Worm (Caenorhabditis elegans) whole organism, L2 larva: ENCODE data around the gene clec-29.

Experiments
- C34F6.9 ChIP-seq: fragments of 150-350 bp; optimal IDR thresholded peaks from 2 replicates; lab custom pipeline; 2014; ENCODE audit warnings: missing biosample characterization, missing genetic modification characterization
- R02D3.7 ChIP-seq: fragments of 150-350 bp; optimal IDR thresholded peaks from 2 replicates; lab custom pipeline; 2014; ENCODE audit warnings: missing biosample characterization, missing genetic modification characterization
- Y55F3AM.14 ChIP-seq: fragments of 200-800 bp; sonication (Bioruptor generic); optimal IDR thresholded peaks from 2 replicates; lab custom pipeline; 2018; ENCODE audit warnings: mild to moderate bottlenecking, missing genetic modification characterization, missing compliant biosample characterization
- ZK546.5 ChIP-seq: sonication (generic microtip); optimal IDR thresholded peaks from 2 replicates; lab custom pipeline; 2017; ENCODE audit warnings: missing biosample characterization, missing genetic modification characterization
- alr-1 ChIP-seq: fragments of 150-350 bp; optimal IDR thresholded peaks from 2 replicates; lab custom pipeline; 2014; ENCODE audit warnings: missing biosample characterization, missing genetic modification characterization
- aly-2 ChIP-seq: fragments of 150-350 bp; optimal IDR thresholded peaks from 2 replicates; lab custom pipeline; 2014; ENCODE audit warnings: missing biosample characterization, missing genetic modification characterization
- ama-1 ChIP-seq: fragments of 150-350 bp; optimal IDR thresholded peaks from 2 replicates; lab custom pipeline; 2018; ENCODE audit warnings: inconsistent platforms
- blmp-1 ChIP-seq: sonication (generic microtip); optimal IDR thresholded peaks from 2 replicates; lab custom pipeline; 2017; ENCODE audit warnings: missing genetic modification characterization, mild to moderate bottlenecking, missing compliant biosample characterization, antibody characterized with exemption, moderate library complexity; ENCODE audit not compliant: insufficient read depth
- ceh-16 ChIP-seq: fragments of 150-350 bp; optimal IDR thresholded peaks from 2 replicates; lab custom pipeline; 2014; ENCODE audit warnings: missing biosample characterization, missing genetic modification characterization
- ceh-82 ChIP-seq: fragments of 150-350 bp; optimal IDR thresholded peaks from 2 replicates; lab custom pipeline; 2014; ENCODE audit warnings: missing biosample characterization, missing genetic modification characterization
- crh-2 ChIP-seq: sonication (generic microtip); optimal IDR thresholded peaks from 2 replicates; lab custom pipeline; 2017; ENCODE audit warnings: missing biosample characterization, missing genetic modification characterization
- egl-27 ChIP-seq: sonication (generic microtip); optimal IDR thresholded peaks from 3 replicates; lab custom pipeline; 2017; ENCODE audit warnings: missing biosample characterization, missing genetic modification reagents, missing genetic modification characterization
- elt-1 ChIP-seq: fragments of 150-350 bp; optimal IDR thresholded peaks from 2 replicates; lab custom pipeline; 2014; ENCODE audit warnings: missing biosample characterization, missing genetic modification characterization
- elt-3 ChIP-seq: sonication (generic microtip); optimal IDR thresholded peaks from 2 replicates; lab custom pipeline; 2017; ENCODE audit warnings: missing biosample characterization, missing genetic modification characterization
- fos-1 ChIP-seq: fragments of 150-350 bp; optimal IDR thresholded peaks from 2 replicates; lab custom pipeline; 2014; ENCODE audit warnings: missing biosample characterization, missing genetic modification characterization
- gmeb-1 ChIP-seq: fragments of 150-350 bp; optimal IDR thresholded peaks from 2 replicates; lab custom pipeline; 2014; ENCODE audit warnings: missing biosample characterization, missing genetic modification characterization
- lin-11 ChIP-seq: fragments of 150-350 bp; sonication (generic microtip); optimal IDR thresholded peaks from 2 replicates; lab custom pipeline; 2014; ENCODE audit warnings: missing biosample characterization, missing genetic modification characterization, inconsistent platforms, mixed read lengths
- lin-13 ChIP-seq: fragments of 150-350 bp; optimal IDR thresholded peaks from 2 replicates; lab custom pipeline; 2014; ENCODE audit warnings: missing biosample characterization, missing genetic modification reagents, missing genetic modification characterization
- lin-39 ChIP-seq: fragments of 150-350 bp; optimal IDR thresholded peaks from 2 replicates; lab custom pipeline; 2014; ENCODE audit warnings: missing biosample characterization, missing genetic modification reagents, missing genetic modification characterization
- lsy-2 ChIP-seq, 2 experiments: fragments of 150-350 bp in 1 of 2; sonication (generic microtip) in 1 of 2; optimal IDR thresholded peaks; 2 replicates each; lab custom pipeline; 2014 to 2017; ENCODE audit warnings: missing biosample characterization in 2 of 2, missing genetic modification characterization in 2 of 2
- mab-5 ChIP-seq: fragments of 150-350 bp; optimal IDR thresholded peaks from 2 replicates; lab custom pipeline; 2014; ENCODE audit warnings: missing biosample characterization, missing genetic modification characterization
- mbf-1 ChIP-seq: sonication (generic microtip); optimal IDR thresholded peaks from 2 replicates; lab custom pipeline; 2017; ENCODE audit warnings: missing biosample characterization, missing genetic modification characterization
- mdl-1 ChIP-seq, 2 experiments: fragments of 150-350 bp in 1 of 2; sonication (generic microtip) in 1 of 2; optimal IDR thresholded peaks; 2 replicates each; lab custom pipeline; 2017; ENCODE audit warnings: missing biosample characterization in 2 of 2, missing genetic modification characterization in 2 of 2
- nhr-11 ChIP-seq: fragments of 150-350 bp; optimal IDR thresholded peaks from 2 replicates; lab custom pipeline; 2014; ENCODE audit warnings: missing biosample characterization, missing genetic modification characterization
- nhr-129 ChIP-seq: fragments of 150-350 bp; optimal IDR thresholded peaks from 2 replicates; lab custom pipeline; 2014; ENCODE audit warnings: missing biosample characterization, missing genetic modification characterization
- nhr-21 ChIP-seq: fragments of 150-350 bp; optimal IDR thresholded peaks from 2 replicates; lab custom pipeline; 2014; ENCODE audit warnings: missing biosample characterization, missing genetic modification characterization
- nhr-23 ChIP-seq: fragments of 150-350 bp; optimal IDR thresholded peaks from 2 replicates; lab custom pipeline; 2014; ENCODE audit warnings: missing biosample characterization, missing genetic modification reagents, missing genetic modification characterization
- nhr-6 ChIP-seq: fragments of 150-350 bp; optimal IDR thresholded peaks from 2 replicates; lab custom pipeline; 2014; ENCODE audit warnings: missing biosample characterization, missing genetic modification characterization
- nhr-77 ChIP-seq: fragments of 150-350 bp; optimal IDR thresholded peaks from 2 replicates; lab custom pipeline; 2014; ENCODE audit warnings: missing biosample characterization, missing genetic modification characterization
- peb-1 ChIP-seq: fragments of 150-350 bp; optimal IDR thresholded peaks from 2 replicates; lab custom pipeline; 2014; ENCODE audit warnings: missing biosample characterization, missing genetic modification characterization
- sem-4 ChIP-seq: fragments of 150-350 bp; optimal IDR thresholded peaks from 2 replicates; lab custom pipeline; 2014; ENCODE audit warnings: missing biosample characterization, missing genetic modification reagents, missing genetic modification characterization
- skn-1 ChIP-seq: sonication (generic microtip); optimal IDR thresholded peaks from 2 replicates; lab custom pipeline; 2017; ENCODE audit warnings: missing biosample characterization, missing genetic modification characterization
- sma-3 ChIP-seq: sonication (generic microtip); optimal IDR thresholded peaks from 2 replicates; lab custom pipeline; 2016; ENCODE audit warnings: missing genetic modification reagents, missing genetic modification characterization, missing compliant biosample characterization
- sma-9 ChIP-seq, 2 experiments: fragments of 150-350 bp in 1 of 2; sonication (generic microtip) in 1 of 2; optimal IDR thresholded peaks; 2 replicates each; lab custom pipeline; 2014 to 2016; ENCODE audit warnings: missing genetic modification characterization in 2 of 2, mild to moderate bottlenecking in 1 of 2, missing biosample characterization in 1 of 2, missing compliant biosample characterization in 1 of 2, missing genetic modification reagents in 1 of 2, moderate library complexity in 1 of 2
- snpc-4 ChIP-seq: fragments of 150-350 bp; optimal IDR thresholded peaks from 2 replicates; lab custom pipeline; 2014; ENCODE audit warnings: missing biosample characterization, missing genetic modification characterization
- unc-55 ChIP-seq: fragments of 150-350 bp; sonication (generic microtip); optimal IDR thresholded peaks from 3 replicates; lab custom pipeline; 2014; ENCODE audit warnings: missing biosample characterization, missing genetic modification reagents, missing genetic modification characterization
- unc-62 ChIP-seq: fragments of 150-350 bp; optimal IDR thresholded peaks from 2 replicates; lab custom pipeline; 2014; ENCODE audit warnings: missing biosample characterization, missing genetic modification reagents, missing genetic modification characterization
- ztf-1 ChIP-seq: fragments of 200-800 bp; sonication (Bioruptor generic); conservative IDR thresholded peaks from 2 replicates; pipeline ENCODE4 v1.3.6; 2022; ENCODE audit warnings: missing genetic modification characterization, missing compliant biosample characterization

The clec-29 gene

DNA sequence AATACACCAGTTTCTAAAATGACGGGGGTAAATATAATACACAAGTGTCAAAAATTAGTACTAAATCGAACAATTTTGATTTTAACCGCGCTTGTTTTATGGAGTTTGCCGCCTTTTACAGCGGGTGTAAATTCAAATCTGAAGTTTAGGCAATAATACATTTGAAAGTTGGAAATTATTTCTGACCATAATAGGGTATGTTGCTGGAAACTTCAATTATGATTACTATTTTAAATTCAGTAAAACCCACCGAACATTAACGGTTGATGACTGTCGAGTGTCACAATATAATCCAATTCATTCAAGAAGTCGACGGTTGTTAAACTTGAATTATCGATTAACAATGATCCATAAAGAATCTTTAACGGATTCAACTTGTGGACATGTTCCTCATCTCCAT, 25.2 kb downstream of the clec-29 start:
- TF ChIP-seq nhr-11 (tag; lab: Kevin White, UChicago): no peak
- no peak for TF ChIP-seq mdl-1 (tag; optimal IDR thresholded peaks at IDR 0.05; lab: Kevin White, UChicago)
- TF ChIP-seq ZK546.5 (tag; lab: Kevin White, UChicago): no peak
- no peak for TF ChIP-seq elt-1 (tag; lab: Kevin White, UChicago)
- TF ChIP-seq nhr-129: no peak
- no peak for TF ChIP-seq mbf-1 (tag; lab: Kevin White, UChicago)
- no peak for TF ChIP-seq skn-1
- no peak for TF ChIP-seq ztf-1 (GFP tag; lab: Robert Waterston, UW)
- no peak for TF ChIP-seq lsy-2 (tag; optimal IDR thresholded peaks at IDR 0.05; lab: Kevin White, UChicago)
- no peak for TF ChIP-seq elt-3 (tag; lab: Kevin White, UChicago)
- no peak for TF ChIP-seq mab-5 (tag; lab: Kevin White, UChicago)
- TF ChIP-seq sma-9 (GFP tag; optimal IDR thresholded peaks at IDR 0.05; lab: Kevin White, UChicago): no peak
- TF ChIP-seq sma-9 (tag; optimal IDR thresholded peaks at IDR 0.05; lab: Kevin White, UChicago): no peak
- no peak for TF ChIP-seq Y55F3AM.14
- no peak for TF ChIP-seq unc-55 (GFP tag; lab: Kevin White, UChicago)
- no peak for TF ChIP-seq gmeb-1 (tag; lab: Kevin White, UChicago)

DNA sequence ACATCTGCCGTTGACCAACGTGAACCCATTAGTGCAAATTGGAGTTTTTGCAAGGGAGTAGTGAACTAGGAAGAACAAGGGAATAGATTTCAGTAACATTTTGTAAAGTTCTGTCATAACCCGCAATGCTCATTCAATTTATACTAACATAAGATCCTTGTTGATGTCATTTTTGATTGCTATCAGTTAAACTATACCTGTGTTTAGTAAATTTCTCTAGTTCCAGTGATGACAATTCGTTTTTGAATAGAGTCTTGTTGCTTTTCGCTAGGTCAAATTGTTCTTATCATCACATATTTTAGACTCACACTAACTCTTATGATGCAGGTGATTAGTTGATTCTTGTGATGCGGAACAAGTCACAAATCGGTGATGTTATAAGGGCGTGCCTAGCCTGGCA, 32.5 kb downstream of the clec-29 start, which contains the start of gene clec-9:
Gene clec-9 (minus strand): TSS at position 101 of the 400 bp plus-strand sequence.
- TF ChIP-seq unc-62 (GFP tag; lab: Kevin White, UChicago) (no peak), elt-3 (tag; lab: Kevin White, UChicago) (no peak), nhr-11 (tag; lab: Kevin White, UChicago) (no peak), mdl-1 (tag; optimal IDR thresholded peaks at IDR 0.05; lab: Kevin White, UChicago) (no peak), mab-5 (tag; lab: Kevin White, UChicago) (no peak), mbf-1 (tag; lab: Kevin White, UChicago) (no peak), ceh-82 (tag; lab: Kevin White, UChicago) (no peak), unc-55 (GFP tag; lab: Kevin White, UChicago) (no peak), ZK546.5 (tag; lab: Kevin White, UChicago) (no peak), lin-13 (no peak), nhr-21 (tag; lab: Kevin White, UChicago) (no peak), lin-39 (no peak), sma-3 (GFP tag; lab: Kevin White, UChicago) (no peak), crh-2 (tag; lab: Kevin White, UChicago) (no peak), fos-1 (tag; lab: Kevin White, UChicago) (no peak)
- TF ChIP-seq, all 48 proteins: peak for 0

DNA sequence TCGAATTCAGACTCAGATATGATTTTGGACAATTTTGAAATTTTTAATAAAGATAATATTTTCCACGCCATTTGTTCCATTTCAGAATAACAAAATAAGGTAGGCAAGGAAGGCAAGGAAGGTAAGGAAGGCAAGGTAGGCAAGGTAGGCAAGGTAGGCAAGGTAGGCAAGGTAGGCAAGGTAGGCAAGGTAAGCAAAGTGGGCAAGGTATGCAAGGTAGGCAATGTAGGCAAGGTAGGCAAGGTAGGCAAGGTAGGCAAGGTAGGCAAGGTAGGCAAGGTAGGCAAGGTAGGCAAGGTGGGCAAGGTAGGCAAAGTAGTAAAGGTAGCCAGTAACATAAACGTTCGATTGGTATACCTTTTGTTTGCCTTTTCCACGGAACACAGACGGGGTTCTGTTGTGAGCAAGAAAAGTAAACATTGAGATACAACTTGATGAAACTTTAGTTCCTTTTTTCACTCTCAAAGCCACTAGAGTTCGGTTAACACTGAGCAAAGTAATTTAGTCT, 39.2 kb downstream of the clec-29 start, which contains the start of gene Y70C5C.1:
Gene Y70C5C.1 (plus strand): TSS at position 458 of the 508 bp plus-strand sequence.
- TF ChIP-seq lin-11 (tag; lab: Kevin White, UChicago): no peak
- no peak for TF ChIP-seq sma-3 (GFP tag; lab: Kevin White, UChicago)
- no peak for TF ChIP-seq Y55F3AM.14
- no peak for TF ChIP-seq blmp-1 (tag; lab: Kevin White, UChicago)
- no peak for TF ChIP-seq nhr-77
- TF ChIP-seq snpc-4: no peak
- TF ChIP-seq egl-27: no peak
- no peak for TF ChIP-seq elt-3 (tag; lab: Kevin White, UChicago)
- TF ChIP-seq peb-1: no peak
- TF ChIP-seq ceh-16 (tag; lab: Kevin White, UChicago): no peak
- no peak for TF ChIP-seq lin-39
- no peak for TF ChIP-seq nhr-129
- TF ChIP-seq C34F6.9 (tag; lab: Kevin White, UChicago): no peak

DNA sequence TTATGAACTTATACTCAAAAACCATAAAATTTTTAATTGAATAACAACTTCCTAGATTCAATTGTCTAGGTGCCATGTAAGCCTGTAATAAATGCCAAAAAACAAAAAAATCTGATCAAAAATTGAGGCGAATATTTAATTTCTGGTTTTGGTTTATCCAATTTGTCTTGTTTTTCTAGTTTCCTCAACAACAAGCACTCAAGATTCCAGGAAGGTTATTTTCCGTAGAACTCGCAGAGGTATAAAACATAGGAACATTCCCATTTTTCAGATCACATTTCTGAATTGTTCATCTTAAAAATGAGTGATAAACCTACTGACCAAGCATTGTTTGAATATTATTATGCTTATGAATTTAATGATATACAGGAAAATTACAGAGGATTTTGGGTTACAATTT, 41.8 kb downstream of the clec-29 start, which contains the start of gene srw-41:
Gene srw-41 (plus strand): TSS at position 301 of the 400 bp plus-strand sequence.
- TF ChIP-seq lin-39: no peak
- TF ChIP-seq nhr-6 (tag; lab: Kevin White, UChicago): no peak
- TF ChIP-seq aly-2 (tag; lab: Kevin White, UChicago): no peak
- no peak for TF ChIP-seq Y55F3AM.14

DNA sequence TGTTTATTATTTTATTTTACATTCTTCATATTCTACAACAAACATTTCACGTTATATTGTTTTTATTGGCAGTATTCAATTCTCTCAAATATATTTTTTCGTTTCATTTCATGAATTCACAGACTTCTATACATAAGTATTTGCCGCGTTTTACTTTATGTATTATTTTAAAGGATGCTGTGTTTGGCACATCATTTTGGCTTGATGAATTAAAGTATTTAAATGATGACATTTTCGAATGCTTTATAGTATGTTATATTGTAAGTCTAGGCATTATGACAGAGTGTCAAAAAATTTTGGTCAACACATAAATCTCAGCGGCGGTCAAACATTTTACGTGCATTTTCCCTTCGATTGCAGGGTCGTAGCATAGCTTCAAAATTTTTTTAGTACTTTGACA, 43.5 kb downstream of the clec-29 start:
- TF ChIP-seq lsy-2 (tag; optimal IDR thresholded peaks at IDR 0.05; lab: Kevin White, UChicago) (no peak), nhr-23 (no peak), R02D3.7 (tag; lab: Kevin White, UChicago) (no peak), sem-4 (tag; lab: Kevin White, UChicago) (no peak), snpc-4 (no peak), ama-1 (lab: Kevin White, UChicago) (no peak), aly-2 (tag; lab: Kevin White, UChicago) (no peak), nhr-6 (tag; lab: Kevin White, UChicago) (no peak), mab-5 (tag; lab: Kevin White, UChicago) (no peak), nhr-21 (tag; lab: Kevin White, UChicago) (no peak), ceh-16 (tag; lab: Kevin White, UChicago) (no peak), crh-2 (tag; lab: Kevin White, UChicago) (no peak), alr-1 (tag; lab: Kevin White, UChicago) (no peak), ztf-1 (GFP tag; lab: Robert Waterston, UW) (no peak), elt-1 (tag; lab: Kevin White, UChicago) (no peak), skn-1 (no peak), lin-13 (no peak), lin-11 (tag; lab: Kevin White, UChicago) (no peak), nhr-77 (no peak), nhr-11 (tag; lab: Kevin White, UChicago) (no peak)
